Fruit fly (Drosophila melanogaster) whole organism, prepupa: ENCODE data around the gene ArfGAP3.

Experiments
- Blimp-1 ChIP-seq: fragments of 200-800 bp; sonication (Bioruptor generic); optimal IDR thresholded peaks from 3 replicates; lab custom pipeline; 2017; ENCODE audit warnings: missing biosample characterization, missing genetic modification characterization, mild to moderate bottlenecking, moderate library complexity, missing genetic modification reagents
- CG10669 ChIP-seq: fragments of 200-800 bp; sonication (Bioruptor generic); optimal IDR thresholded peaks from 3 replicates; lab custom pipeline; 2018; ENCODE audit warnings: missing biosample characterization, mild to moderate bottlenecking, missing genetic modification characterization, moderate library complexity
- CG11902 ChIP-seq: fragments of 200-800 bp; sonication (Bioruptor generic); optimal IDR thresholded peaks from 3 replicates; lab custom pipeline; 2016; ENCODE audit warnings: missing biosample characterization, missing genetic modification characterization
- CG15336 ChIP-seq: fragments of 200-800 bp; sonication (Bioruptor generic); IDR thresholded peaks from 2 replicates; pipeline ENCODE4 v1.3.6; 2022; ENCODE audit warnings: missing biosample characterization, missing genetic modification characterization
- CG3032 ChIP-seq: fragments of 200-800 bp; optimal IDR thresholded peaks from 2 replicates; lab custom pipeline; 2019; ENCODE audit warnings: missing biosample characterization, mild to moderate bottlenecking, missing genetic modification characterization, moderate library complexity
- CG31627 ChIP-seq: fragments of 200-800 bp; sonication (Bioruptor generic); optimal IDR thresholded peaks from 3 replicates; lab custom pipeline; 2016; ENCODE audit warnings: missing biosample characterization, missing genetic modification characterization
- CG32006 ChIP-seq: fragments of 200-800 bp; sonication (Bioruptor generic); optimal IDR thresholded peaks from 3 replicates; lab custom pipeline; 2017; ENCODE audit warnings: missing biosample characterization, mild to moderate bottlenecking, missing genetic modification characterization
- CG3919 ChIP-seq: fragments of 200-800 bp; sonication (Bioruptor generic); optimal IDR thresholded peaks from 3 replicates; lab custom pipeline; 2016; ENCODE audit warnings: missing biosample characterization, missing genetic modification characterization
- CG4318 ChIP-seq: fragments of 200-800 bp; sonication (Bioruptor generic); optimal IDR thresholded peaks from 3 replicates; lab custom pipeline; 2017; ENCODE audit warnings: missing biosample characterization, mild to moderate bottlenecking, missing genetic modification characterization
- CG6276 ChIP-seq: fragments of 200-800 bp; sonication (Bioruptor generic); optimal IDR thresholded peaks from 2 replicates; lab custom pipeline; 2017; ENCODE audit warnings: missing biosample characterization, mild to moderate bottlenecking, missing genetic modification characterization
- CG6792 ChIP-seq: fragments of 200-800 bp; sonication (Bioruptor generic); optimal IDR thresholded peaks from 3 replicates; lab custom pipeline; 2016; ENCODE audit warnings: missing biosample characterization, missing genetic modification characterization
- CG6808 ChIP-seq: fragments of 200-800 bp; sonication (Bioruptor generic); optimal IDR thresholded peaks from 3 replicates; lab custom pipeline; 2017; ENCODE audit warnings: missing biosample characterization, missing genetic modification characterization, mild to moderate bottlenecking, moderate library complexity, missing genetic modification reagents
- CG7368 ChIP-seq: fragments of 200-800 bp; sonication (Bioruptor generic); optimal IDR thresholded peaks from 3 replicates; lab custom pipeline; 2016; ENCODE audit warnings: missing biosample characterization, missing genetic modification characterization
- CG8119 ChIP-seq: fragments of 200-800 bp; sonication (Bioruptor generic); IDR thresholded peaks from 3 replicates; pipeline ENCODE4 v1.3.6; 2022; ENCODE audit warnings: missing biosample characterization, missing genetic modification characterization
- CG8319 ChIP-seq: fragments of 200-800 bp; sonication (Bioruptor generic); optimal IDR thresholded peaks from 3 replicates; lab custom pipeline; 2016; ENCODE audit warnings: missing biosample characterization, missing genetic modification characterization
- CG9139 ChIP-seq: fragments of 200-800 bp; sonication (Bioruptor generic); optimal IDR thresholded peaks from 3 replicates; lab custom pipeline; 2017; ENCODE audit warnings: missing biosample characterization, mild to moderate bottlenecking, missing genetic modification characterization
- Eip75B ChIP-seq: fragments of 200-800 bp; sonication (Bioruptor generic); optimal IDR thresholded peaks from 3 replicates; lab custom pipeline; 2016; ENCODE audit warnings: missing biosample characterization, missing genetic modification characterization
- Eip78C ChIP-seq: fragments of 200-800 bp; sonication (Bioruptor generic); peaks from one replicate; lab custom pipeline; 2016; ENCODE audit warnings: missing biosample characterization, missing genetic modification characterization
- Eip93F ChIP-seq: fragments of 200-800 bp; sonication (Bioruptor generic); optimal IDR thresholded peaks from 2 replicates; lab custom pipeline; 2016; ENCODE audit warnings: missing biosample characterization, mild to moderate bottlenecking, missing genetic modification characterization
- Hr38 ChIP-seq: sonication (Bioruptor generic); optimal IDR thresholded peaks from 2 replicates; lab custom pipeline; 2016; ENCODE audit warnings: missing biosample characterization, missing genetic modification characterization
- Hr39 ChIP-seq: fragments of 200-800 bp; sonication (Bioruptor generic); optimal IDR thresholded peaks from 2 replicates; lab custom pipeline; 2016; ENCODE audit warnings: missing biosample characterization, missing genetic modification characterization
- Lpt ChIP-seq: fragments of 200-800 bp; sonication (Bioruptor generic); optimal IDR thresholded peaks from 3 replicates; lab custom pipeline; 2016; ENCODE audit warnings: missing biosample characterization, missing genetic modification characterization
- Met ChIP-seq: fragments of 200-800 bp; sonication (Bioruptor generic); optimal IDR thresholded peaks from 3 replicates; lab custom pipeline; 2016; ENCODE audit warnings: missing biosample characterization, missing genetic modification characterization
- OdsH ChIP-seq: fragments of 200-800 bp; sonication (Bioruptor generic); optimal IDR thresholded peaks from 3 replicates; lab custom pipeline; 2016; ENCODE audit warnings: missing biosample characterization, missing genetic modification characterization
- Smox ChIP-seq: fragments of 200-800 bp; sonication (Bioruptor generic); optimal IDR thresholded peaks from 3 replicates; lab custom pipeline; 2016; ENCODE audit warnings: missing biosample characterization, missing genetic modification characterization
- Sox102F ChIP-seq: fragments of 200-800 bp; sonication (Bioruptor generic); optimal IDR thresholded peaks from 2 replicates; lab custom pipeline; 2016; ENCODE audit warnings: missing biosample characterization, mild to moderate bottlenecking, missing genetic modification characterization
- Sox14 ChIP-seq: fragments of 200-800 bp; sonication (Bioruptor generic); optimal IDR thresholded peaks from 3 replicates; lab custom pipeline; 2016; ENCODE audit warnings: missing biosample characterization, missing genetic modification characterization
- achi ChIP-seq: fragments of 200-800 bp; sonication (Bioruptor generic); optimal IDR thresholded peaks from 3 replicates; lab custom pipeline; 2016; ENCODE audit warnings: missing biosample characterization, missing genetic modification characterization
- acj6 ChIP-seq: fragments of 200-800 bp; sonication (Bioruptor generic); optimal IDR thresholded peaks from 3 replicates; lab custom pipeline; 2016; ENCODE audit warnings: missing biosample characterization, missing genetic modification characterization
- dac ChIP-seq: fragments of 200-800 bp; sonication (Bioruptor generic); optimal IDR thresholded peaks from 2 replicates; lab custom pipeline; 2017; ENCODE audit warnings: missing biosample characterization, mild to moderate bottlenecking, missing genetic modification characterization
- eg ChIP-seq: fragments of 200-800 bp; sonication (Bioruptor generic); IDR thresholded peaks from 3 replicates; pipeline ENCODE4 v1.3.6; 2022; ENCODE audit warnings: missing biosample characterization, missing genetic modification characterization
- esn ChIP-seq: fragments of 200-800 bp; sonication (Bioruptor generic); optimal IDR thresholded peaks from 2 replicates; lab custom pipeline; 2016; ENCODE audit warnings: missing biosample characterization, mild to moderate bottlenecking, missing genetic modification characterization, moderate library complexity
- fd59A ChIP-seq: fragments of 200-800 bp; sonication (Bioruptor generic); optimal IDR thresholded peaks from 2 replicates; lab custom pipeline; 2017; ENCODE audit warnings: missing biosample characterization, mild to moderate bottlenecking, missing genetic modification characterization, missing genetic modification reagents
- fd85E ChIP-seq: fragments of 200-800 bp; sonication (Bioruptor generic); optimal IDR thresholded peaks from 3 replicates; lab custom pipeline; 2016; ENCODE audit warnings: missing biosample characterization, missing genetic modification characterization
- fkh ChIP-seq: fragments of 200-800 bp; sonication (Bioruptor generic); optimal IDR thresholded peaks from 3 replicates; lab custom pipeline; 2017; ENCODE audit warnings: missing biosample characterization, mild to moderate bottlenecking, missing genetic modification characterization, moderate library complexity
- lz ChIP-seq: fragments of 200-800 bp; sonication (Bioruptor generic); optimal IDR thresholded peaks from 3 replicates; lab custom pipeline; 2016; ENCODE audit warnings: missing biosample characterization, missing genetic modification characterization
- pdm3 ChIP-seq: fragments of 200-800 bp; sonication (Bioruptor generic); optimal IDR thresholded peaks from 3 replicates; lab custom pipeline; 2016; ENCODE audit warnings: missing biosample characterization, missing genetic modification characterization
- salr ChIP-seq, 2 experiments: fragments of 200-800 bp; sonication (Bioruptor generic); optimal IDR thresholded peaks; 3 replicates each; lab custom pipeline; 2016 to 2018; ENCODE audit warnings: missing biosample characterization in 2 of 2, missing genetic modification characterization in 2 of 2, mild to moderate bottlenecking in 1 of 2
- svp ChIP-seq: fragments of 200-800 bp; sonication (Bioruptor generic); peaks from one replicate; lab custom pipeline; 2016; ENCODE audit warnings: missing biosample characterization, missing genetic modification characterization
- topi ChIP-seq: fragments of 200-800 bp; sonication (Bioruptor generic); optimal IDR thresholded peaks from 3 replicates; lab custom pipeline; 2016; ENCODE audit warnings: missing biosample characterization, missing genetic modification characterization

ArfGAP3 gene

DNA sequence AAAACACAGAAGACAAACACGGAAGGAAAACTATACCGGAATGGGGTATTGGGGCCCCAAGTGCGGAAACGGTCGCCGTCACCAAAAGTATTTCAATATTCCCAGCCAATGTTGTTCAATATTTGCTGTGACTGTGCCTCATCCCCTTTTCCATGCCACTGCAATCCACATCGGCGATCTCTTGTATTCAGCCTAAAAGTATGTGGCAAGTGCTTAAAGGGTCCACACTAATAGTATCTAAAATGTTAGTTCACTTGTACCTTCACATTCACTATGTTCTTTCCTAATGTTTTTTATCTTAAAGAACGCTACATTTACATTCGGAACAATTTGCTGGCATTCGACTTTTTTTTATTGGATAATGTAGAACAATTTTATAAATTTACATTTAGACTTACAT, 36.4 kb downstream of the ArfGAP3 start:
- TF ChIP-seq CG3032 (tag; lab: Kevin White, UChicago) (peak; percentile 61), CG11902 (GFP tag; lab: Kevin White, UChicago) (no peak), CG6792 (no peak)

DNA sequence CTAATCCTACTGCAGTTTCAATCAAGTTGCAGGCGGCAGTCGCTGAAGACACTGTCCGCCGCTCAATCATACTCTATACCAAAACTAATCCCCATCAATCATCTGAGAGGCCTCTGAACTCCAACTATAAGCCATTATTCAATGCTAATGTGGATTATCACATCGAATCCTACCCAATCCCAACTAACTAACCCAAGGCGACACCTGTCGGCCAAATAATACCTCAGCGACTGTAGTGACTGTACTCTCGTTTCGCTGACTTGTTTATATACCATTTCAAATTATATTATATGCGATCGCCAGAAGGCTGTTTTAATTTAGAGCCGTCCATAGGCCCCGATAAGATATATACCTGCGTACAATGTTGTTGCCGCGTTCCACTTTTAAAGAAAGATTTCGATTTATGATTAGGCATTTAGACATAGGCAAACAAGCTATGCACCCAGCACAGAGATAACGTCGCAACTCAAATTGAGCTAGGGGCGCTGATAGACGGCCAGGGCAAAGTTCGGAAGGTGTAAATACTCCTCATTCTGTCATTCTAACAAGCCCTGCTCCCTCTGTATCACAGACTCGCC, 45.6 kb downstream of the ArfGAP3 start:
- TF ChIP-seq fkh (GFP tag; lab: Kevin White, UChicago): peak; percentile 55
- TF ChIP-seq Hr39 (GFP tag; lab: Kevin White, UChicago): no peak
- no peak for TF ChIP-seq esn (GFP tag; lab: Kevin White, UChicago)
- TF ChIP-seq CG10669 (GFP tag; lab: Kevin White, UChicago): no peak

- TF ChIP-seq CG8119 (GFP tag; lab: Robert Waterston, UW) (no peak), CG6808 (GFP tag; lab: Kevin White, UChicago) (no peak), CG11902 (GFP tag; lab: Kevin White, UChicago) (no peak)
Observed at dm6 chr3L:22670174-22670573, 47.2 kb downstream of the ArfGAP3 start.

- TF ChIP-seq CG15336 (GFP tag; lab: Robert Waterston, UW) (no peak), Eip93F (GFP tag; lab: Kevin White, UChicago) (no peak), CG11902 (GFP tag; lab: Kevin White, UChicago) (no peak), Smox (GFP tag; lab: Kevin White, UChicago) (no peak), OdsH (GFP tag; lab: Kevin White, UChicago) (no peak), CG9139 (GFP tag; lab: Kevin White, UChicago) (no peak), Blimp-1 (no peak), Eip78C (GFP tag; lab: Kevin White, UChicago) (no peak), CG6276 (GFP tag; lab: Kevin White, UChicago) (no peak), CG31627 (no peak), svp (GFP tag; lab: Kevin White, UChicago) (peak; percentile 45), fkh (GFP tag; lab: Kevin White, UChicago) (peak; percentile 59), Eip75B (no peak)
Observed at dm6 chr3L:22669275-22670006, 47.9 kb downstream of the ArfGAP3 start, which contains the start of gene Jhbp6. Jhbp6 (plus strand) TSS chr3L:22669956.

- TF ChIP-seq CG32006 (GFP tag; lab: Kevin White, UChicago) (peak; percentile 15), CG7368 (GFP tag; lab: Kevin White, UChicago) (no peak), Smox (GFP tag; lab: Kevin White, UChicago) (peak; percentile 31), CG6808 (GFP tag; lab: Kevin White, UChicago) (no peak), OdsH (GFP tag; lab: Kevin White, UChicago) (peak; percentile 38), lz (GFP tag; lab: Kevin White, UChicago) (peak; percentile 27), CG8119 (GFP tag; lab: Robert Waterston, UW) (no peak), dac (no peak), Blimp-1 (no peak), Sox102F (GFP tag; lab: Kevin White, UChicago) (peak; percentile 30), CG3032 (tag; lab: Kevin White, UChicago) (no peak), CG3919 (peak; percentile 18), CG4318 (GFP tag; lab: Kevin White, UChicago) (no peak), fd85E (GFP tag; lab: Kevin White, UChicago) (no peak), eg (GFP tag; lab: Robert Waterston, UW) (no peak), achi (GFP tag; lab: Kevin White, UChicago) (peak; percentile 23), Eip75B (no peak), CG8319 (GFP tag; lab: Kevin White, UChicago) (no peak), pdm3 (peak; percentile 34), esn (GFP tag; lab: Kevin White, UChicago) (no peak), Sox14 (GFP tag; lab: Kevin White, UChicago) (peak; percentile 13), fd59A (GFP tag; lab: Kevin White, UChicago) (no peak), acj6 (peak; percentile 8), CG15336 (GFP tag; lab: Robert Waterston, UW) (no peak), topi (GFP tag; lab: Kevin White, UChicago) (peak; percentile 36), Hr38 (GFP tag; lab: Kevin White, UChicago) (no peak), CG9139 (GFP tag; lab: Kevin White, UChicago) (no peak), CG10669 (GFP tag; lab: Kevin White, UChicago) (peak; percentile 24), salr (GFP tag; optimal IDR thresholded peaks at IDR 0.05; lab: Kevin White, UChicago) (no peak), Met (GFP tag; lab: Kevin White, UChicago) (peak; percentile 47), Eip78C (GFP tag; lab: Kevin White, UChicago) (peak; percentile 46), Lpt (GFP tag; lab: Kevin White, UChicago) (no peak), svp (GFP tag; lab: Kevin White, UChicago) (no peak)
Observed at dm6 chr3L:22665110-22665509, 52.3 kb downstream of the ArfGAP3 start.
